Worm (Caenorhabditis elegans) whole organism, late embryonic: ENCODE measurements around the gene C52B9.4.

Source experiments
- ceh-2 ChIP-seq: sonication (generic microtip); optimal IDR thresholded peaks from 2 replicates; lab custom pipeline; 2016; ENCODE audit warnings: missing genotype, missing genetic modification characterization, missing compliant biosample characterization
- ets-4 ChIP-seq: sonication (generic microtip); optimal IDR thresholded peaks from 2 replicates; lab custom pipeline; 2016; ENCODE audit warnings: missing genetic modification characterization, missing compliant biosample characterization

DNA sequence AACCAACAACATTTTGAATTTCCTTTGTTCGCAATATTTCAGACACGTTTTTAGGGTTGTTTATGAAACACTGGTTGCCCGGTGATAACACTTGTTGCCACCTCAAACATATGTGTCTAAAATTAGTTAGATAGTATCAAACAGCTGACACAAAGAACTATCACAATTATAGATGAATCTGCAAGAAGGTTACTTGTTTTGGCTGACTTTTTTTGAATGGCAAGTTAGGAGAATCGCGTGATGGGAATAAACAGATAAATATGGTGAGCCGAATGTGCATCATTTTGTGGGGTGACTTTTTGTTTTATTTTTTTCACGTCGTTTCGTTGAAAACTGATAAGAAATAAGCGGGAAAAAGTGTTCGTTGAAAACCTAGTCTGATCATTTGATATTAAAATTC lies 15.3 kb upstream of the C52B9.4 start:
- TF ChIP-seq ets-4 (no peak), ceh-2 (tag; lab: Kevin White, UChicago) (no peak)
